Worm (Caenorhabditis elegans) whole organism, L2 larva: ENCODE measurements around the gene F09E5.11.
A peak's percentile ranks its signal among the peaks of the same experiment; 100 is the strongest.

Source experiments
- C34F6.9 ChIP-seq: fragments of 150-350 bp; optimal IDR thresholded peaks from 2 replicates; lab custom pipeline; 2014; ENCODE audit warnings: missing biosample characterization, missing genetic modification characterization
- F13H6.1 ChIP-seq: sonication (generic microtip); optimal IDR thresholded peaks from 2 replicates; lab custom pipeline; 2016; ENCODE audit warnings: missing genetic modification characterization, missing compliant biosample characterization
- R02D3.7 ChIP-seq: fragments of 150-350 bp; optimal IDR thresholded peaks from 2 replicates; lab custom pipeline; 2014; ENCODE audit warnings: missing biosample characterization, missing genetic modification characterization
- Y55F3AM.14 ChIP-seq: fragments of 200-800 bp; sonication (Bioruptor generic); optimal IDR thresholded peaks from 2 replicates; lab custom pipeline; 2018; ENCODE audit warnings: mild to moderate bottlenecking, missing genetic modification characterization, missing compliant biosample characterization
- ZK546.5 ChIP-seq: sonication (generic microtip); optimal IDR thresholded peaks from 2 replicates; lab custom pipeline; 2017; ENCODE audit warnings: missing biosample characterization, missing genetic modification characterization
- aly-2 ChIP-seq: fragments of 150-350 bp; optimal IDR thresholded peaks from 2 replicates; lab custom pipeline; 2014; ENCODE audit warnings: missing biosample characterization, missing genetic modification characterization
- blmp-1 ChIP-seq: sonication (generic microtip); optimal IDR thresholded peaks from 2 replicates; lab custom pipeline; 2017; ENCODE audit warnings: missing genetic modification characterization, mild to moderate bottlenecking, missing compliant biosample characterization, antibody characterized with exemption, moderate library complexity; ENCODE audit not compliant: insufficient read depth
- ceh-16 ChIP-seq: fragments of 150-350 bp; optimal IDR thresholded peaks from 2 replicates; lab custom pipeline; 2014; ENCODE audit warnings: missing biosample characterization, missing genetic modification characterization
- ceh-82 ChIP-seq: fragments of 150-350 bp; optimal IDR thresholded peaks from 2 replicates; lab custom pipeline; 2014; ENCODE audit warnings: missing biosample characterization, missing genetic modification characterization
- dmd-4 ChIP-seq: sonication (generic microtip); optimal IDR thresholded peaks from 2 replicates; lab custom pipeline; 2017; ENCODE audit warnings: missing biosample characterization, missing genetic modification characterization
- egl-27 ChIP-seq: sonication (generic microtip); optimal IDR thresholded peaks from 3 replicates; lab custom pipeline; 2017; ENCODE audit warnings: missing biosample characterization, missing genetic modification reagents, missing genetic modification characterization
- elt-1 ChIP-seq: fragments of 150-350 bp; optimal IDR thresholded peaks from 2 replicates; lab custom pipeline; 2014; ENCODE audit warnings: missing biosample characterization, missing genetic modification characterization
- elt-3 ChIP-seq: sonication (generic microtip); optimal IDR thresholded peaks from 2 replicates; lab custom pipeline; 2017; ENCODE audit warnings: missing biosample characterization, missing genetic modification characterization
- fos-1 ChIP-seq: fragments of 150-350 bp; optimal IDR thresholded peaks from 2 replicates; lab custom pipeline; 2014; ENCODE audit warnings: missing biosample characterization, missing genetic modification characterization
- gmeb-1 ChIP-seq: fragments of 150-350 bp; optimal IDR thresholded peaks from 2 replicates; lab custom pipeline; 2014; ENCODE audit warnings: missing biosample characterization, missing genetic modification characterization
- lin-11 ChIP-seq: fragments of 150-350 bp; sonication (generic microtip); optimal IDR thresholded peaks from 2 replicates; lab custom pipeline; 2014; ENCODE audit warnings: missing biosample characterization, missing genetic modification characterization, inconsistent platforms, mixed read lengths
- lin-13 ChIP-seq: fragments of 150-350 bp; optimal IDR thresholded peaks from 2 replicates; lab custom pipeline; 2014; ENCODE audit warnings: missing biosample characterization, missing genetic modification reagents, missing genetic modification characterization
- lin-39 ChIP-seq: fragments of 150-350 bp; optimal IDR thresholded peaks from 2 replicates; lab custom pipeline; 2014; ENCODE audit warnings: missing biosample characterization, missing genetic modification reagents, missing genetic modification characterization
- lsy-2 ChIP-seq, 2 experiments: fragments of 150-350 bp in 1 of 2; sonication (generic microtip) in 1 of 2; optimal IDR thresholded peaks; 2 replicates each; lab custom pipeline; 2014 to 2017; ENCODE audit warnings: missing biosample characterization in 2 of 2, missing genetic modification characterization in 2 of 2
- mab-5 ChIP-seq: fragments of 150-350 bp; optimal IDR thresholded peaks from 2 replicates; lab custom pipeline; 2014; ENCODE audit warnings: missing biosample characterization, missing genetic modification characterization
- mbf-1 ChIP-seq: sonication (generic microtip); optimal IDR thresholded peaks from 2 replicates; lab custom pipeline; 2017; ENCODE audit warnings: missing biosample characterization, missing genetic modification characterization
- nhr-10 ChIP-seq: sonication (generic microtip); optimal IDR thresholded peaks from 2 replicates; lab custom pipeline; 2017; ENCODE audit warnings: missing biosample characterization, missing genetic modification characterization
- nhr-11 ChIP-seq: fragments of 150-350 bp; optimal IDR thresholded peaks from 2 replicates; lab custom pipeline; 2014; ENCODE audit warnings: missing biosample characterization, missing genetic modification characterization
- nhr-12 ChIP-seq: fragments of 150-350 bp; optimal IDR thresholded peaks from 2 replicates; lab custom pipeline; 2014; ENCODE audit warnings: missing biosample characterization, missing genetic modification characterization
- nhr-21 ChIP-seq: fragments of 150-350 bp; optimal IDR thresholded peaks from 2 replicates; lab custom pipeline; 2014; ENCODE audit warnings: missing biosample characterization, missing genetic modification characterization
- nhr-23 ChIP-seq: fragments of 150-350 bp; optimal IDR thresholded peaks from 2 replicates; lab custom pipeline; 2014; ENCODE audit warnings: missing biosample characterization, missing genetic modification reagents, missing genetic modification characterization
- nhr-237 ChIP-seq: fragments of 150-350 bp; optimal IDR thresholded peaks from 2 replicates; lab custom pipeline; 2014; ENCODE audit warnings: missing biosample characterization, missing genetic modification characterization
- nhr-25 ChIP-seq: fragments of 150-350 bp; sonication (generic microtip); optimal IDR thresholded peaks from 3 replicates; lab custom pipeline; 2014; ENCODE audit warnings: missing biosample characterization, missing genetic modification characterization
- nhr-6 ChIP-seq: fragments of 150-350 bp; optimal IDR thresholded peaks from 2 replicates; lab custom pipeline; 2014; ENCODE audit warnings: missing biosample characterization, missing genetic modification characterization
- nhr-77 ChIP-seq: fragments of 150-350 bp; optimal IDR thresholded peaks from 2 replicates; lab custom pipeline; 2014; ENCODE audit warnings: missing biosample characterization, missing genetic modification characterization
- peb-1 ChIP-seq: fragments of 150-350 bp; optimal IDR thresholded peaks from 2 replicates; lab custom pipeline; 2014; ENCODE audit warnings: missing biosample characterization, missing genetic modification characterization
- sem-4 ChIP-seq: fragments of 150-350 bp; optimal IDR thresholded peaks from 2 replicates; lab custom pipeline; 2014; ENCODE audit warnings: missing biosample characterization, missing genetic modification reagents, missing genetic modification characterization
- skn-1 ChIP-seq: sonication (generic microtip); optimal IDR thresholded peaks from 2 replicates; lab custom pipeline; 2017; ENCODE audit warnings: missing biosample characterization, missing genetic modification characterization
- sma-3 ChIP-seq: sonication (generic microtip); optimal IDR thresholded peaks from 2 replicates; lab custom pipeline; 2016; ENCODE audit warnings: missing genetic modification reagents, missing genetic modification characterization, missing compliant biosample characterization
- sma-9 ChIP-seq, 2 experiments: fragments of 150-350 bp in 1 of 2; sonication (generic microtip) in 1 of 2; optimal IDR thresholded peaks; 2 replicates each; lab custom pipeline; 2014 to 2016; ENCODE audit warnings: missing genetic modification characterization in 2 of 2, mild to moderate bottlenecking in 1 of 2, missing biosample characterization in 1 of 2, missing compliant biosample characterization in 1 of 2, missing genetic modification reagents in 1 of 2, moderate library complexity in 1 of 2
- snpc-4 ChIP-seq: fragments of 150-350 bp; optimal IDR thresholded peaks from 2 replicates; lab custom pipeline; 2014; ENCODE audit warnings: missing biosample characterization, missing genetic modification characterization
- unc-39 ChIP-seq: fragments of 150-350 bp; optimal IDR thresholded peaks from 2 replicates; lab custom pipeline; 2014; ENCODE audit warnings: missing biosample characterization, missing genetic modification characterization
- unc-55 ChIP-seq: fragments of 150-350 bp; sonication (generic microtip); optimal IDR thresholded peaks from 3 replicates; lab custom pipeline; 2014; ENCODE audit warnings: missing biosample characterization, missing genetic modification reagents, missing genetic modification characterization
- unc-62 ChIP-seq: fragments of 150-350 bp; optimal IDR thresholded peaks from 2 replicates; lab custom pipeline; 2014; ENCODE audit warnings: missing biosample characterization, missing genetic modification reagents, missing genetic modification characterization
- ztf-1 ChIP-seq: fragments of 200-800 bp; sonication (Bioruptor generic); conservative IDR thresholded peaks from 2 replicates; pipeline ENCODE4 v1.3.6; 2022; ENCODE audit warnings: missing genetic modification characterization, missing compliant biosample characterization
- ztf-11 ChIP-seq: sonication (generic microtip); optimal IDR thresholded peaks from 2 replicates; lab custom pipeline; 2017; ENCODE audit warnings: missing biosample characterization, missing genetic modification characterization
- ztf-4 ChIP-seq: fragments of 150-350 bp; optimal IDR thresholded peaks from 2 replicates; lab custom pipeline; 2014; ENCODE audit warnings: missing biosample characterization, missing genetic modification characterization

Gene F09E5.11

DNA sequence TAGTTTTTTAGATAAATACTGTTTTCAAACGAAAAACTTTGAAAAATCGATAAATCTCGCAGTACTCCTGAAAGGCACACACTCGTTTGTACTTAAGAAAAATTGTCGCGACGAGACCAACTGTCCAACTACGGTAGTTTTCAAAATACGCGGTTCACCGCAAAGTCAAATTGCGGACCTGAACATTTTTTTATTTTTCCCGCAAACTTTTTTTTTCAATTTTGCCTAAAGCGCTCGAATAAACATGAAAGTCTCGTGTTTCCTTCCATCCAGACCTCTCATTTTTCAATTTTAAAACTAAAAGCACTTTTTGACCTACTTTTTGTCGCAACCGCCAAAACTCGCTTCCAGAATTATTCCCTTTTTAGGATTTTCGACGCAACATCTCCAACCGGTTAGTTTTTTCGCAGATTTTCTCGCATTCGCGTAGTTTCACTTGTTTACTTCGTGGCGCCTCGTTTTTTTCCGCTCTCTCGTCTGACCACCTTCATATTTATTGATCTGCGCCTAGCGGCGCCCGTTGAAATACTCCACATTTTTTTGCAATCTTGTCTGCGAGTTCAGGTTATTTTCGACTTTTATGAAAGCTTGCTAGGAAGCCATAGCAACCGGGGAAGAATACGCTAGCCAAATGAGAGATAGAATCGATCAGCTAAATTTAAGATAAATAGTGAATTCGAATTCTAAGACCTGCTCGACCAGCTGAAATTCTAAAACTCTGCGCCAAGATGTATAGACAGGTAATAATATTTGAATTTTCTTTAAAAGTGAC, 19.7 kb upstream of the F09E5.11 start, which contains the start of gene prdx-2:
TSS of gene prdx-2 (plus strand) at position 729 of the 772 bp plus-strand sequence.
- TF ChIP-seq nhr-25 (tag; lab: Kevin White, UChicago) = no peak
- TF ChIP-seq lin-11 (tag; lab: Kevin White, UChicago) = peak; percentile 16
- TF ChIP-seq lsy-2 (tag; optimal IDR thresholded peaks at IDR 0.05; lab: Kevin White, UChicago) = peak in 1 of 2 experiments; percentile 16

DNA sequence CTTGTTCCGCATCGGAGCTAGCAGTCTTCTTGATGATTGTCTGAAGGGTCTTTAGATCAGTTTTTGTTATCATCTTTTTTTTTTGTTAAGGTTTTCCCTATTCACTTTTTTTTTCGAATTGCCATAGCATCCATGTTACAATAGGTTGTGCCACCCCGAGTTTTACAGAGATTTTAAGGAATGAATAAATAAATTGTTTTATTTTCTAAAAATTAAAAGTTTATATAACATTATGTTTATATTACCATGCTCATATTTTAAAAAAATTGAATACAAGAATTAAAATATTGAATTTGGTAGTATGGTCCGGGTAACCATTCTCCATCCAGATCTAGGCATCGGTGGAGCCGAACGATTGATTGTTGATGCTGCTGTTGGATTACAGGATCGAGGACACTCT, 17.0 kb upstream of the F09E5.11 start, which contains the start of gene algn-2:
TSS of gene algn-2 (plus strand) at position 301 of the 400 bp plus-strand sequence.
- TF ChIP-seq blmp-1 (tag; lab: Kevin White, UChicago) (no peak), nhr-237 (tag; lab: Kevin White, UChicago) (no peak), ztf-1 (GFP tag; lab: Robert Waterston, UW) (no peak), ceh-16 (tag; lab: Kevin White, UChicago) (no peak), Y55F3AM.14 (GFP tag; lab: Kevin White, UChicago) (no peak), lsy-2 (tag; optimal IDR thresholded peaks at IDR 0.05; lab: Kevin White, UChicago) (no peak), ZK546.5 (tag; lab: Kevin White, UChicago) (no peak), nhr-11 (tag; lab: Kevin White, UChicago) (no peak), unc-62 (no peak), mab-5 (no peak), peb-1 (tag; lab: Kevin White, UChicago) (no peak), skn-1 (tag; lab: Kevin White, UChicago) (no peak), F13H6.1 (tag; lab: Kevin White, UChicago) (no peak), unc-39 (tag; lab: Kevin White, UChicago) (no peak), R02D3.7 (no peak), lin-11 (tag; lab: Kevin White, UChicago) (no peak), lin-13 (GFP tag; lab: Kevin White, UChicago) (no peak), aly-2 (tag; lab: Kevin White, UChicago) (no peak), ztf-11 (tag; lab: Kevin White, UChicago) (no peak)
- TF ChIP-seq, all 48 proteins: peak for 0

- TF ChIP-seq ZK546.5 (tag; lab: Kevin White, UChicago) (peak; percentile 43), fos-1 (tag; lab: Kevin White, UChicago) (peak; percentile 92), ztf-11 (tag; lab: Kevin White, UChicago) (no peak), nhr-77 (tag; lab: Kevin White, UChicago) (peak; percentile 61), R02D3.7 (peak; percentile 50), nhr-25 (tag; lab: Kevin White, UChicago) (peak; percentile 96), lsy-2 (tag; optimal IDR thresholded peaks at IDR 0.05; lab: Kevin White, UChicago) (peak; percentile 90 to 96), peb-1 (tag; lab: Kevin White, UChicago) (no peak), nhr-21 (peak; percentile 86), Y55F3AM.14 (GFP tag; lab: Kevin White, UChicago) (no peak), sem-4 (tag; lab: Kevin White, UChicago) (peak; percentile 83), lin-39 (tag; lab: Kevin White, UChicago) (no peak), mbf-1 (tag; lab: Kevin White, UChicago) (no peak), blmp-1 (tag; lab: Kevin White, UChicago) (peak; percentile 63), nhr-237 (tag; lab: Kevin White, UChicago) (peak; percentile 11), snpc-4 (peak; percentile 82), lin-13 (GFP tag; lab: Kevin White, UChicago) (peak; percentile 92), ztf-4 (tag; lab: Kevin White, UChicago) (peak; percentile 83), ceh-82 (tag; lab: Kevin White, UChicago) (peak; percentile 24), elt-1 (tag; lab: Kevin White, UChicago) (no peak), dmd-4 (tag; lab: Kevin White, UChicago) (no peak), skn-1 (tag; lab: Kevin White, UChicago) (peak; percentile 52), F13H6.1 (tag; lab: Kevin White, UChicago) (peak; percentile 92), unc-55 (GFP tag; lab: Kevin White, UChicago) (peak; percentile 94), ceh-16 (tag; lab: Kevin White, UChicago) (peak; percentile 86), C34F6.9 (tag; lab: Kevin White, UChicago) (peak; percentile 99), nhr-12 (tag; lab: Kevin White, UChicago) (peak; percentile 55), nhr-11 (tag; lab: Kevin White, UChicago) (no peak), gmeb-1 (tag; lab: Kevin White, UChicago) (peak; percentile 92), elt-3 (tag; lab: Kevin White, UChicago) (no peak), sma-3 (GFP tag; lab: Kevin White, UChicago) (peak; percentile 89), mab-5 (peak; percentile 94), nhr-6 (tag; lab: Kevin White, UChicago) (peak; percentile 92), lin-11 (tag; lab: Kevin White, UChicago) (peak; percentile 60), sma-9 (GFP tag; optimal IDR thresholded peaks at IDR 0.05; lab: Kevin White, UChicago) (peak; percentile 95), sma-9 (tag; optimal IDR thresholded peaks at IDR 0.05; lab: Kevin White, UChicago) (no peak), egl-27 (tag; lab: Kevin White, UChicago) (peak; percentile 81), ztf-1 (GFP tag; lab: Robert Waterston, UW) (no peak), nhr-23 (tag; lab: Kevin White, UChicago) (no peak), nhr-10 (peak; percentile 37)
Observed at ce11 chrII:5373275-5374047, 15.5 kb upstream of the F09E5.11 start, which contains the start of the genes agt-2 and F09E5.3. Gene agt-2, minus strand, starts transcription at chrII:5373827. Gene F09E5.3, plus strand, starts transcription at chrII:5373997.
